Worm (Caenorhabditis elegans) whole organism, L2 larva: ENCODE measurements around the gene cfz-2.

ENCODE experiments used
- C34F6.9 ChIP-seq: fragments of 150-350 bp; optimal IDR thresholded peaks from 2 replicates; lab custom pipeline; 2014; ENCODE audit warnings: missing biosample characterization, missing genetic modification characterization
- F13H6.1 ChIP-seq: sonication (generic microtip); optimal IDR thresholded peaks from 2 replicates; lab custom pipeline; 2016; ENCODE audit warnings: missing genetic modification characterization, missing compliant biosample characterization
- Y55F3AM.14 ChIP-seq: fragments of 200-800 bp; sonication (Bioruptor generic); optimal IDR thresholded peaks from 2 replicates; lab custom pipeline; 2018; ENCODE audit warnings: mild to moderate bottlenecking, missing genetic modification characterization, missing compliant biosample characterization
- ZK546.5 ChIP-seq: sonication (generic microtip); optimal IDR thresholded peaks from 2 replicates; lab custom pipeline; 2017; ENCODE audit warnings: missing biosample characterization, missing genetic modification characterization
- aly-2 ChIP-seq: fragments of 150-350 bp; optimal IDR thresholded peaks from 2 replicates; lab custom pipeline; 2014; ENCODE audit warnings: missing biosample characterization, missing genetic modification characterization
- ama-1 ChIP-seq: fragments of 150-350 bp; optimal IDR thresholded peaks from 2 replicates; lab custom pipeline; 2018; ENCODE audit warnings: inconsistent platforms
- ceh-16 ChIP-seq: fragments of 150-350 bp; optimal IDR thresholded peaks from 2 replicates; lab custom pipeline; 2014; ENCODE audit warnings: missing biosample characterization, missing genetic modification characterization
- dmd-4 ChIP-seq: sonication (generic microtip); optimal IDR thresholded peaks from 2 replicates; lab custom pipeline; 2017; ENCODE audit warnings: missing biosample characterization, missing genetic modification characterization
- egl-27 ChIP-seq: sonication (generic microtip); optimal IDR thresholded peaks from 3 replicates; lab custom pipeline; 2017; ENCODE audit warnings: missing biosample characterization, missing genetic modification reagents, missing genetic modification characterization
- elt-1 ChIP-seq: fragments of 150-350 bp; optimal IDR thresholded peaks from 2 replicates; lab custom pipeline; 2014; ENCODE audit warnings: missing biosample characterization, missing genetic modification characterization
- elt-3 ChIP-seq: sonication (generic microtip); optimal IDR thresholded peaks from 2 replicates; lab custom pipeline; 2017; ENCODE audit warnings: missing biosample characterization, missing genetic modification characterization
- fos-1 ChIP-seq: fragments of 150-350 bp; optimal IDR thresholded peaks from 2 replicates; lab custom pipeline; 2014; ENCODE audit warnings: missing biosample characterization, missing genetic modification characterization
- gmeb-1 ChIP-seq: fragments of 150-350 bp; optimal IDR thresholded peaks from 2 replicates; lab custom pipeline; 2014; ENCODE audit warnings: missing biosample characterization, missing genetic modification characterization
- lin-11 ChIP-seq: fragments of 150-350 bp; sonication (generic microtip); optimal IDR thresholded peaks from 2 replicates; lab custom pipeline; 2014; ENCODE audit warnings: missing biosample characterization, missing genetic modification characterization, inconsistent platforms, mixed read lengths
- lin-39 ChIP-seq: fragments of 150-350 bp; optimal IDR thresholded peaks from 2 replicates; lab custom pipeline; 2014; ENCODE audit warnings: missing biosample characterization, missing genetic modification reagents, missing genetic modification characterization
- mab-5 ChIP-seq: fragments of 150-350 bp; optimal IDR thresholded peaks from 2 replicates; lab custom pipeline; 2014; ENCODE audit warnings: missing biosample characterization, missing genetic modification characterization
- mdl-1 ChIP-seq, 2 experiments: fragments of 150-350 bp in 1 of 2; sonication (generic microtip) in 1 of 2; optimal IDR thresholded peaks; 2 replicates each; lab custom pipeline; 2017; ENCODE audit warnings: missing biosample characterization in 2 of 2, missing genetic modification characterization in 2 of 2
- nhr-129 ChIP-seq: fragments of 150-350 bp; optimal IDR thresholded peaks from 2 replicates; lab custom pipeline; 2014; ENCODE audit warnings: missing biosample characterization, missing genetic modification characterization
- nhr-21 ChIP-seq: fragments of 150-350 bp; optimal IDR thresholded peaks from 2 replicates; lab custom pipeline; 2014; ENCODE audit warnings: missing biosample characterization, missing genetic modification characterization
- nhr-237 ChIP-seq: fragments of 150-350 bp; optimal IDR thresholded peaks from 2 replicates; lab custom pipeline; 2014; ENCODE audit warnings: missing biosample characterization, missing genetic modification characterization
- nhr-25 ChIP-seq: fragments of 150-350 bp; sonication (generic microtip); optimal IDR thresholded peaks from 3 replicates; lab custom pipeline; 2014; ENCODE audit warnings: missing biosample characterization, missing genetic modification characterization
- nhr-6 ChIP-seq: fragments of 150-350 bp; optimal IDR thresholded peaks from 2 replicates; lab custom pipeline; 2014; ENCODE audit warnings: missing biosample characterization, missing genetic modification characterization
- nhr-77 ChIP-seq: fragments of 150-350 bp; optimal IDR thresholded peaks from 2 replicates; lab custom pipeline; 2014; ENCODE audit warnings: missing biosample characterization, missing genetic modification characterization
- peb-1 ChIP-seq: fragments of 150-350 bp; optimal IDR thresholded peaks from 2 replicates; lab custom pipeline; 2014; ENCODE audit warnings: missing biosample characterization, missing genetic modification characterization
- sem-4 ChIP-seq: fragments of 150-350 bp; optimal IDR thresholded peaks from 2 replicates; lab custom pipeline; 2014; ENCODE audit warnings: missing biosample characterization, missing genetic modification reagents, missing genetic modification characterization
- skn-1 ChIP-seq: sonication (generic microtip); optimal IDR thresholded peaks from 2 replicates; lab custom pipeline; 2017; ENCODE audit warnings: missing biosample characterization, missing genetic modification characterization
- sma-9 ChIP-seq, 2 experiments: fragments of 150-350 bp in 1 of 2; sonication (generic microtip) in 1 of 2; optimal IDR thresholded peaks; 2 replicates each; lab custom pipeline; 2014 to 2016; ENCODE audit warnings: missing genetic modification characterization in 2 of 2, mild to moderate bottlenecking in 1 of 2, missing biosample characterization in 1 of 2, missing compliant biosample characterization in 1 of 2, missing genetic modification reagents in 1 of 2, moderate library complexity in 1 of 2
- snpc-4 ChIP-seq: fragments of 150-350 bp; optimal IDR thresholded peaks from 2 replicates; lab custom pipeline; 2014; ENCODE audit warnings: missing biosample characterization, missing genetic modification characterization
- unc-55 ChIP-seq: fragments of 150-350 bp; sonication (generic microtip); optimal IDR thresholded peaks from 3 replicates; lab custom pipeline; 2014; ENCODE audit warnings: missing biosample characterization, missing genetic modification reagents, missing genetic modification characterization
- unc-62 ChIP-seq: fragments of 150-350 bp; optimal IDR thresholded peaks from 2 replicates; lab custom pipeline; 2014; ENCODE audit warnings: missing biosample characterization, missing genetic modification reagents, missing genetic modification characterization
- ztf-11 ChIP-seq: sonication (generic microtip); optimal IDR thresholded peaks from 2 replicates; lab custom pipeline; 2017; ENCODE audit warnings: missing biosample characterization, missing genetic modification characterization
- ztf-4 ChIP-seq: fragments of 150-350 bp; optimal IDR thresholded peaks from 2 replicates; lab custom pipeline; 2014; ENCODE audit warnings: missing biosample characterization, missing genetic modification characterization

The cfz-2 gene

ce11 chrV:3442609-3443008, 2.1 kb downstream of the cfz-2 start:
- TF ChIP-seq sma-9 (GFP tag; optimal IDR thresholded peaks at IDR 0.05; lab: Kevin White, UChicago) = no peak
- TF ChIP-seq sma-9 (tag; optimal IDR thresholded peaks at IDR 0.05; lab: Kevin White, UChicago) = no peak
- no peak for TF ChIP-seq C34F6.9
- TF ChIP-seq lin-39 (tag; lab: Kevin White, UChicago) = no peak
- no peak for TF ChIP-seq ztf-11 (tag; lab: Kevin White, UChicago)
- TF ChIP-seq mab-5 (tag; lab: Kevin White, UChicago) = no peak
- TF ChIP-seq Y55F3AM.14 (GFP tag; lab: Kevin White, UChicago) = no peak
- TF ChIP-seq elt-3 = no peak
- no peak for TF ChIP-seq ceh-16 (tag; lab: Kevin White, UChicago)
- TF ChIP-seq ztf-4 = no peak
- no peak for TF ChIP-seq nhr-6 (tag; lab: Kevin White, UChicago)
- TF ChIP-seq lin-11 (tag; lab: Kevin White, UChicago) = no peak
- TF ChIP-seq F13H6.1 = no peak
- no peak for TF ChIP-seq elt-1 (tag; lab: Kevin White, UChicago)
- TF ChIP-seq sem-4 = no peak

ce11 chrV:3431535-3431990, 13.1 kb downstream of the cfz-2 start, which contains the start of the genes T20D4.19 and srj-9:
T20D4.19 (minus strand) TSS chrV:3431635.
srj-9 (plus strand) TSS chrV:3431940.
- TF ChIP-seq nhr-77 (tag; lab: Kevin White, UChicago) (no peak), lin-39 (tag; lab: Kevin White, UChicago) (no peak), unc-55 (GFP tag; lab: Kevin White, UChicago) (no peak)

- TF ChIP-seq ZK546.5 (tag; lab: Kevin White, UChicago) (no peak), ztf-4 (no peak), ama-1 (lab: Kevin White, UChicago) (no peak), lin-11 (tag; lab: Kevin White, UChicago) (no peak), F13H6.1 (no peak)
Measured at ce11 chrV:3428697-3429096, 16.0 kb downstream of the cfz-2 start, which contains the start of gene srab-20. srab-20 (plus strand) TSS chrV:3428997.

ce11 chrV:3426076-3426475, 18.6 kb downstream of the cfz-2 start, which contains the start of gene srab-22:
srab-22 (plus strand) TSS chrV:3426376.
- TF ChIP-seq fos-1 (no peak), sma-9 (GFP tag; optimal IDR thresholded peaks at IDR 0.05; lab: Kevin White, UChicago) (no peak), sma-9 (tag; optimal IDR thresholded peaks at IDR 0.05; lab: Kevin White, UChicago) (no peak), gmeb-1 (tag; lab: Kevin White, UChicago) (no peak), ZK546.5 (tag; lab: Kevin White, UChicago) (no peak), nhr-21 (tag; lab: Kevin White, UChicago) (no peak), nhr-237 (no peak), dmd-4 (no peak), skn-1 (tag; lab: Kevin White, UChicago) (no peak), nhr-25 (tag; lab: Kevin White, UChicago) (no peak), ama-1 (lab: Kevin White, UChicago) (no peak), unc-62 (GFP tag; lab: Kevin White, UChicago) (no peak)

- no peak for TF ChIP-seq sma-9 (GFP tag; optimal IDR thresholded peaks at IDR 0.05; lab: Kevin White, UChicago)
- TF ChIP-seq sma-9 (tag; optimal IDR thresholded peaks at IDR 0.05; lab: Kevin White, UChicago) = no peak
- no peak for TF ChIP-seq elt-3
- TF ChIP-seq ama-1 (lab: Kevin White, UChicago) = no peak
- TF ChIP-seq mab-5 (tag; lab: Kevin White, UChicago) = no peak
Measured at ce11 chrV:3424341-3424740, 20.3 kb downstream of the cfz-2 start, which contains the start of gene srab-21. srab-21 (minus strand) TSS chrV:3424441.

- TF ChIP-seq ceh-16 (tag; lab: Kevin White, UChicago) (no peak), aly-2 (tag; lab: Kevin White, UChicago) (no peak), snpc-4 (tag; lab: Kevin White, UChicago) (no peak), sma-9 (GFP tag; optimal IDR thresholded peaks at IDR 0.05; lab: Kevin White, UChicago) (no peak), sma-9 (tag; optimal IDR thresholded peaks at IDR 0.05; lab: Kevin White, UChicago) (no peak), nhr-77 (tag; lab: Kevin White, UChicago) (no peak), nhr-129 (no peak), lin-39 (tag; lab: Kevin White, UChicago) (no peak), mab-5 (tag; lab: Kevin White, UChicago) (no peak), fos-1 (no peak), ztf-11 (tag; lab: Kevin White, UChicago) (no peak), mdl-1 (tag; optimal IDR thresholded peaks at IDR 0.05; lab: Kevin White, UChicago) (no peak), peb-1 (tag; lab: Kevin White, UChicago) (no peak), unc-62 (GFP tag; lab: Kevin White, UChicago) (no peak), dmd-4 (no peak), egl-27 (no peak)
Measured at ce11 chrV:3417928-3418327, 26.7 kb downstream of the cfz-2 start, which contains the start of gene T20D4.3. T20D4.3 (plus strand) TSS chrV:3418228.
